Worm (Caenorhabditis elegans) whole organism, L4 larva: ENCODE data around the gene Y40H7A.10.

Experiments used
- T26A8.4 ChIP-seq: fragments of 200-800 bp; sonication (Bioruptor generic); IDR thresholded peaks from 2 replicates; pipeline ENCODE4 v1.3.6; 2022; ENCODE audit warnings: missing genetic modification characterization, missing compliant biosample characterization
- Y105C5A.15 ChIP-seq: fragments of 200-800 bp; sonication (Bioruptor generic); IDR thresholded peaks from 2 replicates; pipeline ENCODE4 v1.3.6; 2022; ENCODE audit warnings: missing genetic modification characterization, missing compliant biosample characterization
- ZK546.5 ChIP-seq, 2 experiments: sonication (generic microtip); optimal IDR thresholded peaks; 2 replicates each; lab custom pipeline; 2017; ENCODE audit warnings: missing biosample characterization in 2 of 2, missing genetic modification characterization in 2 of 2
- aha-1 ChIP-seq: fragments of 150-350 bp; peaks from one replicate; lab custom pipeline; 2014; ENCODE audit warnings: missing biosample characterization, missing genetic modification characterization
- ces-1 ChIP-seq: fragments of 150-350 bp; sonication (generic microtip); optimal IDR thresholded peaks from 4 replicates; lab custom pipeline; 2014; ENCODE audit warnings: missing biosample characterization, missing genetic modification reagents, missing genetic modification characterization
- daf-12 ChIP-seq: fragments of 150-350 bp; optimal IDR thresholded peaks from 2 replicates; lab custom pipeline; 2014; ENCODE audit warnings: missing biosample characterization, missing genetic modification reagents, missing genetic modification characterization
- gei-8 ChIP-seq: fragments of 200-800 bp; sonication (Bioruptor generic); optimal IDR thresholded peaks from 2 replicates; lab custom pipeline; 2018; ENCODE audit warnings: mild to moderate bottlenecking, missing genetic modification characterization, missing compliant biosample characterization
- lin-39 ChIP-seq: fragments of 150-350 bp; optimal IDR thresholded peaks from 2 replicates; lab custom pipeline; 2014; ENCODE audit warnings: missing biosample characterization, missing genetic modification reagents, missing genetic modification characterization
- nhr-237 ChIP-seq: sonication (generic microtip); optimal IDR thresholded peaks from 2 replicates; lab custom pipeline; 2017; ENCODE audit warnings: missing biosample characterization, missing genetic modification characterization
- nhr-76 ChIP-seq: fragments of 150-350 bp; optimal IDR thresholded peaks from 2 replicates; lab custom pipeline; 2014; ENCODE audit warnings: missing biosample characterization, missing genetic modification characterization
- sdz-12 ChIP-seq: fragments of 200-800 bp; sonication (Bioruptor generic); optimal IDR thresholded peaks from 2 replicates; lab custom pipeline; 2018; ENCODE audit warnings: mild to moderate bottlenecking, missing genetic modification characterization, missing compliant biosample characterization
- zag-1 ChIP-seq: fragments of 150-350 bp; optimal IDR thresholded peaks from 2 replicates; lab custom pipeline; 2014; ENCODE audit warnings: missing biosample characterization, missing genetic modification characterization

ce11 chrIV:15234272-15234671 is 18.9 kb upstream of the Y40H7A.10 start:
- TF ChIP-seq zag-1 (no peak), nhr-76 (tag; lab: Kevin White, UChicago) (no peak), aha-1 (tag; lab: Kevin White, UChicago) (no peak), lin-39 (no peak), daf-12 (no peak), ces-1 (GFP tag; lab: Kevin White, UChicago) (no peak), T26A8.4 (GFP tag; lab: Robert Waterston, UW) (no peak), ZK546.5 (tag; optimal IDR thresholded peaks at IDR 0.05; lab: Kevin White, UChicago) (no peak), nhr-237 (tag; lab: Kevin White, UChicago) (no peak), gei-8 (no peak), sdz-12 (GFP tag; lab: Kevin White, UChicago) (no peak), Y105C5A.15 (GFP tag; lab: Robert Waterston, UW) (no peak)
